ENCODE assay signal across 4 worm cellular contexts in genomic region chrIV:7230198-7230597, ce11.
TF ChIP-seq lines count a peak whose summit lies in the region.

cap-1 (minus strand) TSS chrIV:7230223.

TF ChIP-seq in whole organism, L2 larva, 48 proteins besides CTCF, POLR2A, EP300 and RAD21 (continued from another document):
- TF ChIP-seq C34F6.9 (tag; optimal IDR thresholded peaks at IDR 0.05; lab: Kevin White, UChicago): peak; percentile 92
- no peak for TF ChIP-seq R02D3.7 (tag; optimal IDR thresholded peaks at IDR 0.05; lab: Kevin White, UChicago)
- no peak for TF ChIP-seq alr-1 (tag; optimal IDR thresholded peaks at IDR 0.05; lab: Kevin White, UChicago)
- TF ChIP-seq gmeb-1 (tag; optimal IDR thresholded peaks at IDR 0.05; lab: Kevin White, UChicago): peak; percentile 55
- TF ChIP-seq mab-5 (tag; optimal IDR thresholded peaks at IDR 0.05; lab: Kevin White, UChicago): peak; percentile 5
- peak; percentile 69 for TF ChIP-seq crh-2 (tag; optimal IDR thresholded peaks at IDR 0.05; lab: Kevin White, UChicago)
- no peak for TF ChIP-seq nhr-11 (tag; optimal IDR thresholded peaks at IDR 0.05; lab: Kevin White, UChicago)
- TF ChIP-seq mdl-1 (tag; optimal IDR thresholded peaks at IDR 0.05; lab: Kevin White, UChicago): no peak
- no peak for TF ChIP-seq blmp-1 (tag; optimal IDR thresholded peaks at IDR 0.05; lab: Kevin White, UChicago; ENCODE audit: insufficient read depth)
- peak; percentile 88 for TF ChIP-seq unc-55 (GFP tag; optimal IDR thresholded peaks at IDR 0.05; lab: Kevin White, UChicago)
- TF ChIP-seq sem-4 (tag; optimal IDR thresholded peaks at IDR 0.05; lab: Kevin White, UChicago): peak; percentile 84
- no peak for TF ChIP-seq skn-1 (tag; optimal IDR thresholded peaks at IDR 0.05; lab: Kevin White, UChicago)
- TF ChIP-seq Y55F3AM.14 (GFP tag; optimal IDR thresholded peaks at IDR 0.05; lab: Kevin White, UChicago): no peak
- TF ChIP-seq aly-2 (tag; optimal IDR thresholded peaks at IDR 0.05; lab: Kevin White, UChicago): no peak
- TF ChIP-seq ztf-1 (GFP tag; conservative IDR thresholded peaks at IDR 0.05; lab: Robert Waterston, UW): no peak
- TF ChIP-seq ceh-82 (tag; optimal IDR thresholded peaks at IDR 0.05; lab: Kevin White, UChicago): no peak
- no peak for TF ChIP-seq nhr-23 (tag; optimal IDR thresholded peaks at IDR 0.05; lab: Kevin White, UChicago)
- TF ChIP-seq nhr-77 (tag; optimal IDR thresholded peaks at IDR 0.05; lab: Kevin White, UChicago): no peak
- no peak for TF ChIP-seq nhr-6 (tag; optimal IDR thresholded peaks at IDR 0.05; lab: Kevin White, UChicago)
- TF ChIP-seq fos-1 (tag; optimal IDR thresholded peaks at IDR 0.05; lab: Kevin White, UChicago): peak; percentile 99
- TF ChIP-seq nhr-25 (tag; optimal IDR thresholded peaks at IDR 0.05; lab: Kevin White, UChicago): peak; percentile 29
- TF ChIP-seq nhr-129 (tag; optimal IDR thresholded peaks at IDR 0.05; lab: Kevin White, UChicago): peak; percentile 75
- TF ChIP-seq nhr-10 (tag; optimal IDR thresholded peaks at IDR 0.05; lab: Kevin White, UChicago): no peak
- peak; percentile 66 for TF ChIP-seq sma-9 (GFP tag; optimal IDR thresholded peaks at IDR 0.05; lab: Kevin White, UChicago)
- TF ChIP-seq sma-9 (tag; optimal IDR thresholded peaks at IDR 0.05; lab: Kevin White, UChicago): no peak

TF ChIP-seq in whole organism, L4 larva, 104 proteins besides CTCF, POLR2A, EP300 and RAD21 (continued from another document):
- no peak for TF ChIP-seq pha-4 (GFP tag; IDR thresholded peaks at IDR 0.05; lab: Robert Waterston, UW)
- TF ChIP-seq pha-4 (tag; optimal IDR thresholded peaks at IDR 0.05; lab: Kevin White, UChicago): peak; percentile 94
- no peak for TF ChIP-seq F49E8.2 (tag; optimal IDR thresholded peaks at IDR 0.05; lab: Kevin White, UChicago; ENCODE audit: borderline replicate concordance)
- peak; percentile 79 for TF ChIP-seq unc-130 (GFP tag; optimal IDR thresholded peaks at IDR 0.05; lab: Kevin White, UChicago)
- TF ChIP-seq ces-1 (GFP tag; optimal IDR thresholded peaks at IDR 0.05; lab: Kevin White, UChicago): no peak
- TF ChIP-seq ceh-32 (tag; optimal IDR thresholded peaks at IDR 0.05; lab: Kevin White, UChicago; ENCODE audit: poor library complexity): no peak
- no peak for TF ChIP-seq ZK546.5 (tag; optimal IDR thresholded peaks at IDR 0.05; lab: Kevin White, UChicago)
- TF ChIP-seq T20F7.1 (GFP tag; optimal IDR thresholded peaks at IDR 0.05; lab: Kevin White, UChicago): peak; percentile 47
- no peak for TF ChIP-seq daf-16 (GFP tag; optimal IDR thresholded peaks at IDR 0.05; lab: Kevin White, UChicago)
- TF ChIP-seq daf-16 (tag; optimal IDR thresholded peaks at IDR 0.05; lab: Kevin White, UChicago): peak; percentile 42
- TF ChIP-seq mxl-3 (GFP tag; optimal IDR thresholded peaks at IDR 0.05; lab: Kevin White, UChicago): peak; percentile 59
- TF ChIP-seq nhr-48 (tag; optimal IDR thresholded peaks at IDR 0.05; lab: Kevin White, UChicago): no peak
- no peak for TF ChIP-seq tag-97 (GFP tag; IDR thresholded peaks at IDR 0.05; lab: Robert Waterston, UW)
- TF ChIP-seq pqm-1 (tag; optimal IDR thresholded peaks at IDR 0.05; lab: Kevin White, UChicago): peak; percentile 37
- no peak for TF ChIP-seq tra-1 (GFP tag; IDR thresholded peaks at IDR 0.05; lab: Robert Waterston, UW)
- peak; percentile 17 for TF ChIP-seq lin-15B (tag; optimal IDR thresholded peaks at IDR 0.05; lab: Kevin White, UChicago)
- peak; percentile 67 for TF ChIP-seq lin-13 (GFP tag; optimal IDR thresholded peaks at IDR 0.05; lab: Kevin White, UChicago)
- no peak for TF ChIP-seq duxl-1 (tag; optimal IDR thresholded peaks at IDR 0.05; lab: Kevin White, UChicago; ENCODE audit: poor library complexity)
- TF ChIP-seq Y75B8A.6 (GFP tag; IDR thresholded peaks at IDR 0.05; lab: Robert Waterston, UW): no peak
- TF ChIP-seq saeg-2 (GFP tag; IDR thresholded peaks at IDR 0.05; lab: Robert Waterston, UW): no peak
- TF ChIP-seq lsy-2 (tag; optimal IDR thresholded peaks at IDR 0.05; lab: Kevin White, UChicago): peak in 1 of 2 experiments; percentile 85
- peak; percentile 71 for TF ChIP-seq nhr-6 (tag; optimal IDR thresholded peaks at IDR 0.05; lab: Kevin White, UChicago)
- TF ChIP-seq lin-39 (tag; optimal IDR thresholded peaks at IDR 0.05; lab: Kevin White, UChicago): no peak
- peak; percentile 45 for TF ChIP-seq hlh-11 (tag; optimal IDR thresholded peaks at IDR 0.05; lab: Kevin White, UChicago)
- peak; percentile 36 for TF ChIP-seq hlh-30 (tag; optimal IDR thresholded peaks at IDR 0.05; lab: Kevin White, UChicago; ENCODE audit: insufficient read depth)
- TF ChIP-seq nhr-102 (tag; optimal IDR thresholded peaks at IDR 0.05; lab: Kevin White, UChicago): no peak
- no peak for TF ChIP-seq lin-29 (GFP tag; IDR thresholded peaks at IDR 0.05; lab: Robert Waterston, UW)
- no peak for TF ChIP-seq nhr-10 (tag; optimal IDR thresholded peaks at IDR 0.05; lab: Kevin White, UChicago)
- no peak for TF ChIP-seq zfp-2 (tag; optimal IDR thresholded peaks at IDR 0.05; lab: Kevin White, UChicago)
- TF ChIP-seq zip-11 (GFP tag; IDR thresholded peaks at IDR 0.05; lab: Robert Waterston, UW): no peak
- peak; percentile 88 for TF ChIP-seq mep-1 (tag; optimal IDR thresholded peaks at IDR 0.05; lab: Kevin White, UChicago)
- peak in 1 of 2 experiments; percentile 60 for TF ChIP-seq hif-1 (tag; optimal IDR thresholded peaks at IDR 0.05; lab: Kevin White, UChicago)

TF ChIP-seq in whole organism, late embryonic, 69 proteins besides CTCF, POLR2A, EP300 and RAD21 (continued from another document):
- no peak for TF ChIP-seq sox-2 (GFP tag; IDR thresholded peaks at IDR 0.05; lab: Robert Waterston, UW)
- peak; percentile 43 for TF ChIP-seq elt-2 (tag; optimal IDR thresholded peaks at IDR 0.05; lab: Kevin White, UChicago)

TF ChIP-seq in whole organism, mixed stage, embryonic, 35 proteins besides CTCF, POLR2A, EP300 and RAD21 (continued from another document):
- no peak for TF ChIP-seq blmp-1 (tag; optimal IDR thresholded peaks at IDR 0.05; lab: Kevin White, UChicago)
- no peak for TF ChIP-seq lin-32 (GFP tag; optimal IDR thresholded peaks at IDR 0.05; lab: Kevin White, UChicago)
- TF ChIP-seq hlh-1 (tag; optimal IDR thresholded peaks at IDR 0.05; lab: Kevin White, UChicago): peak; percentile 47
- no peak for TF ChIP-seq drap-1 (GFP tag; optimal IDR thresholded peaks at IDR 0.05; lab: Kevin White, UChicago)
- no peak for TF ChIP-seq nhr-28 (tag; optimal IDR thresholded peaks at IDR 0.05; lab: Kevin White, UChicago)
